Worm (Caenorhabditis elegans): Measurements from ENCODE around the gene F52H2.5.

The F52H2.5 gene

DNA sequence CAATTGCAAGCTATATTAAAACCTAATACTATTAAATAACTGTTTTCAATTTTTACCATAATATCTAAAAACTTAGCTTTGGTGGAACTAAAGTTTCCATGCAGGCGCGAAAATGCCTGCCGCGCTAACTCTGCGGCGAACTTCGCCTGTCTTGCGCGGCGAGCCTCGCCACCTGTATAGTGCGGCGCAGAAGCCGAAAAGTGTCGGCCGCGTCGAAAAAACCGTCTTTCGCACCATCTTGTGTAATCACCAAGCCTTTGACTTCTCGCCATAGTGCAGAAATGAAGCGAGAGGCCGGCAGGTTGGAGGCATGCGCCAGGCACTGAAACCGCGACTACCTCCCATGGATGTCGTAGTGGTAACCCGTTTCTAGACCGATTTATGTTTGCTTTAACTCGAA lies 8.4 kb downstream of the F52H2.5 start:
- TF ChIP-seq tab-1 (GFP tag; IDR thresholded peaks at IDR 0.05) (no peak), med-1 (GFP tag; optimal IDR thresholded peaks at IDR 0.05; ENCODE audit: insufficient read depth) (no peak), cog-1 (tag; optimal IDR thresholded peaks at IDR 0.05) (no peak), flt-1 (GFP tag; IDR thresholded peaks at IDR 0.05) (no peak), ztf-23 (GFP tag; IDR thresholded peaks at IDR 0.05) (no peak), klf-2 (GFP tag; conservative IDR thresholded peaks at IDR 0.05) (no peak), T22C8.4 (GFP tag; IDR thresholded peaks at IDR 0.05) (no peak), ztf-29 (GFP tag; IDR thresholded peaks at IDR 0.05) (no peak), ref-1 (GFP tag; conservative IDR thresholded peaks at IDR 0.05) (no peak)

DNA sequence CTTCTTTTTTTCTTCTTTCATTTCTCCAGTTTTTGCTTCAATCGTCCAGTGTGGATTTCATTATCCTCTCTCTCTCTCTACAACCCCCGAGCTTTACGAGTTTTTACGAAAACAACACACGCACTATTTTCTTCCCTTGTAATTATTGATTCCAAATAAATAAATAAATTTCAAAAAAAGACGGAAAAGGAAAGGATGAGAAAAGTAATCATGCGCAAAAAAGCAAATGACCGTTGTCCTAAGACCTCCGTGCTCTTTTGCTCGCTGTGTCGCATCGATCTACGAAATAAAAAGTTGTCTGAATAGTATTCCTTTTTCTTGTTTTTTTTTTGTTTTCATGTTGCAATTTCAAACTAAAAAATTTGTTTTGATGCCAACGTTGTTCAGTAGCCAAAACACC lies 9.2 kb downstream of the F52H2.5 start:
- TF ChIP-seq klf-2 (GFP tag; conservative IDR thresholded peaks at IDR 0.05) (no peak), ztf-23 (GFP tag; IDR thresholded peaks at IDR 0.05) (no peak), cog-1 (tag; optimal IDR thresholded peaks at IDR 0.05) (no peak), T22C8.4 (GFP tag; IDR thresholded peaks at IDR 0.05) (no peak), ref-1 (GFP tag; conservative IDR thresholded peaks at IDR 0.05) (no peak), med-1 (GFP tag; optimal IDR thresholded peaks at IDR 0.05; ENCODE audit: insufficient read depth) (no peak), tab-1 (GFP tag; IDR thresholded peaks at IDR 0.05) (no peak), flt-1 (GFP tag; IDR thresholded peaks at IDR 0.05) (no peak), ztf-29 (GFP tag; IDR thresholded peaks at IDR 0.05) (no peak)

DNA sequence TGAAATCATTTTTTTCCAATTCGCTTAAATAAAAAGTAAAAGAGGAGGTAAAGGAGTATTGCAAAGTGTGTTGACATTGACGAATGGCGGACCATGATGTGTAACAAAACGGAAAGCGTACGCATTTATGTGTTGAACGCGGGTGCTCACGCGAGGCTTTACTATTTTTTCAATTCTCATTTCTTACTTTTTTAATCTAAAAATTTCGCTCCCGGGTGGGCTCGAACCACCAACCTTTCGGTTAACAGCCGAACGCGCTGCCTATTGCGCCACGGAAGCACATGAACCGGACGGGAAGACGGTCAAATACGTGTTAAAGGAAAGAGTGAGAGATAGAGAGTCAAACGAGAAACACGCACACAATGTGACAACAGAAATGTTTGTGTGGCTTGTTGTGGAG lies 10.6 kb downstream of the F52H2.5 start:
- peak; percentile 72 for TF ChIP-seq med-1 (GFP tag; optimal IDR thresholded peaks at IDR 0.05; ENCODE audit: insufficient read depth)
- peak; percentile 95 for TF ChIP-seq flt-1 (GFP tag; IDR thresholded peaks at IDR 0.05)
- TF ChIP-seq ztf-23 (GFP tag; IDR thresholded peaks at IDR 0.05), result peak; percentile 91
- TF ChIP-seq klf-2 (GFP tag; conservative IDR thresholded peaks at IDR 0.05), result peak; percentile 77
- peak; percentile 90 for TF ChIP-seq ztf-29 (GFP tag; IDR thresholded peaks at IDR 0.05)
- peak; percentile 87 for TF ChIP-seq T22C8.4 (GFP tag; IDR thresholded peaks at IDR 0.05)
- peak; percentile 91 for TF ChIP-seq cog-1 (tag; optimal IDR thresholded peaks at IDR 0.05)
- peak; percentile 84 for TF ChIP-seq ref-1 (GFP tag; conservative IDR thresholded peaks at IDR 0.05)
- peak; percentile 91 for TF ChIP-seq tab-1 (GFP tag; IDR thresholded peaks at IDR 0.05)

ce11 chrX:2548884-2549283 lies 11.0 kb downstream of the F52H2.5 start, which contains the start of gene smvt-1:
smvt-1 (minus strand) TSS chrX:2548984.
- TF ChIP-seq klf-2 (GFP tag; conservative IDR thresholded peaks at IDR 0.05), result no peak
- no peak for TF ChIP-seq ztf-29 (GFP tag; IDR thresholded peaks at IDR 0.05)

ce11 chrX:2544645-2545044 lies 15.2 kb downstream of the F52H2.5 start:
- TF ChIP-seq tab-1 (GFP tag; IDR thresholded peaks at IDR 0.05), result no peak
- TF ChIP-seq klf-2 (GFP tag; conservative IDR thresholded peaks at IDR 0.05), result no peak
- no peak for TF ChIP-seq ztf-29 (GFP tag; IDR thresholded peaks at IDR 0.05)
- no peak for TF ChIP-seq cog-1 (tag; optimal IDR thresholded peaks at IDR 0.05)
- TF ChIP-seq T22C8.4 (GFP tag; IDR thresholded peaks at IDR 0.05), result no peak
- TF ChIP-seq flt-1 (GFP tag; IDR thresholded peaks at IDR 0.05), result no peak
- no peak for TF ChIP-seq ztf-23 (GFP tag; IDR thresholded peaks at IDR 0.05)
- no peak for TF ChIP-seq med-1 (GFP tag; optimal IDR thresholded peaks at IDR 0.05; ENCODE audit: insufficient read depth)
- no peak for TF ChIP-seq ref-1 (GFP tag; conservative IDR thresholded peaks at IDR 0.05)

ce11 chrX:2543353-2543752 lies 16.5 kb downstream of the F52H2.5 start:
- no peak for TF ChIP-seq flt-1 (GFP tag; IDR thresholded peaks at IDR 0.05)

DNA sequence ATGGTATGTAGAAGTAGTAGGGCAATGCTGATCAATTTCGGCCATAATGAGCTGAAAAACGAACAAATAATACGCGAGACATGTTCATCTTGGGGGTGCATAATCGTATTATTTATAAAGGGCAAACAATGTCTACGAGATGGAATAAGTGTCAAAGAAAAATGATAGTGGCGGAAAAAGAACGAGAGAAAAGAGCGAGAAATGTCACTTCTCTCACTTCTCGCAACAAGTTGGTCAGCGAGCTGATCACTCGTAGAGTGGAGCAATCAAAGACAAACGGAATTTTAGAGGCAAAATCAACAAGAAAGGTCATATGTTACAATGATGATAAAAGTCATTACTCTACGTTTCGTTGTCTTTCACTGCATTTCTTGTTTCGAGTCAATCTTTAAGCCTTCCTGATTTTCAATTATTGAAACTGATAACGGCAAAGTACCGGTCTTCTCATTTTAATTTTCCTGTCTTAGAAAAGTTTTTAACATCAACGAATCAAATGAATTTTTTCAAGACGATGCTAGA lies 18.8 kb downstream of the F52H2.5 start, which contains the start of gene F52H2.3:
F52H2.3 (minus strand) TSS at position 51 of the 519 bp plus-strand sequence.
- TF ChIP-seq tab-1 (GFP tag; IDR thresholded peaks at IDR 0.05), result no peak
- no peak for TF ChIP-seq T22C8.4 (GFP tag; IDR thresholded peaks at IDR 0.05)
- no peak for TF ChIP-seq ztf-29 (GFP tag; IDR thresholded peaks at IDR 0.05)
- TF ChIP-seq ref-1 (GFP tag; conservative IDR thresholded peaks at IDR 0.05), result no peak
- TF ChIP-seq ztf-23 (GFP tag; IDR thresholded peaks at IDR 0.05), result no peak
- TF ChIP-seq flt-1 (GFP tag; IDR thresholded peaks at IDR 0.05), result no peak
- no peak for TF ChIP-seq cog-1 (tag; optimal IDR thresholded peaks at IDR 0.05)
- TF ChIP-seq med-1 (GFP tag; optimal IDR thresholded peaks at IDR 0.05; ENCODE audit: insufficient read depth), result no peak
- no peak for TF ChIP-seq klf-2 (GFP tag; conservative IDR thresholded peaks at IDR 0.05)

- TF ChIP-seq tab-1 (GFP tag; IDR thresholded peaks at IDR 0.05) (no peak), T22C8.4 (GFP tag; IDR thresholded peaks at IDR 0.05) (no peak), flt-1 (GFP tag; IDR thresholded peaks at IDR 0.05) (no peak), ref-1 (GFP tag; conservative IDR thresholded peaks at IDR 0.05) (no peak), ztf-29 (GFP tag; IDR thresholded peaks at IDR 0.05) (no peak), klf-2 (GFP tag; conservative IDR thresholded peaks at IDR 0.05) (no peak), ztf-23 (GFP tag; IDR thresholded peaks at IDR 0.05) (no peak), cog-1 (tag; optimal IDR thresholded peaks at IDR 0.05) (no peak), med-1 (GFP tag; optimal IDR thresholded peaks at IDR 0.05; ENCODE audit: insufficient read depth) (no peak)
Measured at ce11 chrX:2538713-2539112, 21.2 kb downstream of the F52H2.5 start.

ce11 chrX:2536246-2536772 lies 23.6 kb downstream of the F52H2.5 start:
- no peak for TF ChIP-seq ref-1 (GFP tag; conservative IDR thresholded peaks at IDR 0.05)
- TF ChIP-seq T22C8.4 (GFP tag; IDR thresholded peaks at IDR 0.05), result peak; percentile 78
- TF ChIP-seq flt-1 (GFP tag; IDR thresholded peaks at IDR 0.05), result peak; percentile 73
- TF ChIP-seq cog-1 (tag; optimal IDR thresholded peaks at IDR 0.05), result peak; percentile 96
- TF ChIP-seq tab-1 (GFP tag; IDR thresholded peaks at IDR 0.05), result 0 out of 2 replicates have a peak, but pooled peaks have one; percentile 17
- no peak for TF ChIP-seq med-1 (GFP tag; optimal IDR thresholded peaks at IDR 0.05; ENCODE audit: insufficient read depth)
- TF ChIP-seq ztf-29 (GFP tag; IDR thresholded peaks at IDR 0.05), result peak; percentile 63; the same call in 1 of the 2 replicates
- no peak for TF ChIP-seq klf-2 (GFP tag; conservative IDR thresholded peaks at IDR 0.05)
- TF ChIP-seq ztf-23 (GFP tag; IDR thresholded peaks at IDR 0.05), result no peak

- TF ChIP-seq ztf-29 (GFP tag; IDR thresholded peaks at IDR 0.05) (no peak), ztf-23 (GFP tag; IDR thresholded peaks at IDR 0.05) (no peak), tab-1 (GFP tag; IDR thresholded peaks at IDR 0.05) (no peak), flt-1 (GFP tag; IDR thresholded peaks at IDR 0.05) (no peak), cog-1 (tag; optimal IDR thresholded peaks at IDR 0.05) (no peak), klf-2 (GFP tag; conservative IDR thresholded peaks at IDR 0.05) (no peak), med-1 (GFP tag; optimal IDR thresholded peaks at IDR 0.05; ENCODE audit: insufficient read depth) (no peak), ref-1 (GFP tag; conservative IDR thresholded peaks at IDR 0.05) (no peak), T22C8.4 (GFP tag; IDR thresholded peaks at IDR 0.05) (no peak)
Measured at ce11 chrX:2532357-2532756, 27.5 kb downstream of the F52H2.5 start, which contains the start of gene tbc-12. tbc-12 (minus strand) TSS chrX:2532457.

All from whole organism, midembryonic.